Worm (Caenorhabditis elegans): Measurements from ENCODE around the gene ins-35.

ins-35 gene

ce11 chrV:20393773-20394172 lies 18.4 kb downstream of the ins-35 start, which contains the start of gene cnc-7:
Gene cnc-7 (plus strand): TSS chrV:20394073.
- TF ChIP-seq unc-62 (GFP tag; optimal IDR thresholded peaks at IDR 0.05): no peak

DNA sequence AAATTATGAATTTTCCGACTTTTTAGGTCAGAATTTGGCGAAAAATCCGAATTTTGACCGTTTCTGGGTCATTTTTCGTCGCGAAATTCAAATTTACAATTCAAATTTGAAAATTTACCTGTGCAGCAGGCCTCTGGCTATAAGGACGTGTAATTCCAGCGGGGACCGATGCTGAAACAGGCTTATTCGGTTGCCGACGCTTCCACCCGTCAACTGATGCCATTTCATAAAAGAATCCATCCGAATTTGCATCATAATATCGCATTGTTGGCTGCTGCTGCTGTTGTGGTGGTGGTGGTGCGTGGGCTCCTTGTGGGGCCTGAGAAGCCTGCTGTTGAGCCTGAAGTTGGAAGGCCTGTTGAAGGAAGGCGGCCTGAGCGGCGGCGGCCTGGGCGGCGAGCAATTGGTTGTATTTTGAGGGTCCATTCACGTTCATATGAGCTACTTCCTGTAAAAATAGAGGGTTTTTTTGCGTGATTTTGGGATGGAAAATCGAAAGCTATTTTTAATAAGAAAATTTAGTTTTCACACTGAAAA lies 24.3 kb downstream of the ins-35 start:
- TF ChIP-seq unc-62 (GFP tag; optimal IDR thresholded peaks at IDR 0.05): no peak

DNA sequence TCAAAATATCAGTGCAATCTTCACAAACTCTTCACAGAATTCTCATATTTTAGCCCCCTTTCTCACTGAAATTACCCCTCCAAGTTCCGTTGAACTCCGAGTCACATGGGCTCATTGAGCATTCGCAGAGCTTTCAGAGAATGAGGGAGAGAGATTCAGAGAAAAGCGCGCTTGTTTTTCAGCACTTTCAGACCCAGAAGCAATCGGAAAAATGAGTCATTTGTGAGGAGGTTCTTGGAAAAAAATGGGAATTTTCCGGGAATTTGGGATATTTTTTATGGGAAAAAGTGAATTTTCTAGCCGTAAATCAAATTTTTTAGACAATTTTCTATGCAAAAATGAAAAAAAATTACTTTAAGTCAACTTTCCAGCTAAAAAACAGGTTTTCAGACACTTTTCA lies 27.5 kb downstream of the ins-35 start:
- no peak for TF ChIP-seq unc-62 (GFP tag; optimal IDR thresholded peaks at IDR 0.05)

DNA sequence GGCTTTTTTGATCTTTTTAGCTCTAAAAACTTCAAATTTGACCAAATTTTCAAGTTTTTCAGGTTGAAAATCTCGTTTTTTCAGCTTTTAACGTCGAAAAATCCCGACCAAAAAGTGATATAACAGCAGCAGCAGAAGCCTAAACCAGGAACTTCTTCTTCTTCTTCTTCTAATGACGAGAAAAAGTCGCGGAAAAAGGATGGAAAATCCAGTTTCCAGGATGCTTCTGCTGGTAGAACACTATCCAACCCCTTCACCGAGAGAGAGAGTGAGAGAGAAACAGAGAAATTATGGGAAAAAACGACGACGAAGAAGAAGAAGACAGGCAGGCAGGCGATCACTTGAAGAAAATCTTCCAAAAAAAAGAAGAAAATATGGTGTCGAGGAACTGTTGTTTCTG lies 31.5 kb downstream of the ins-35 start:
- no peak for TF ChIP-seq unc-62 (GFP tag; optimal IDR thresholded peaks at IDR 0.05)

DNA sequence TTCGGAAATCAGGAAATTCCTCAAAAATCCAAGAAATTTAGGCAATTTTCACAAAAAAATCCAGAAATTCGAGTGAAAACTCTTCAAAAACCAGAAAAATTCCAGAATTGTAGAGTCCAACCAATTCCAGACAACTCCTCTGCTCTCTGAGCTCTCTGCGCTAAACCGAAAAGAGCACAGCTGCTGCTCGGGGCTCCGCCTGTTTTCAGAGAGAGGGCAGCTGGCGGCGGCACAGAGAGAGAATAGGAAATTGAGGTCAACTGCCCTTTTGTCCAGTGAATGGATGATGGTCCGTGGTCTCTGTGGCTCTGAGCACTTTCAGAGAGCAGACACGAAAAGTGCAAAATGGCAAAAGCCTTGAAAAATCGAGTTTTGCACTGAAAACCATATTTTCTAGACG lies 33.7 kb downstream of the ins-35 start:
- no peak for TF ChIP-seq unc-62 (GFP tag; optimal IDR thresholded peaks at IDR 0.05)

DNA sequence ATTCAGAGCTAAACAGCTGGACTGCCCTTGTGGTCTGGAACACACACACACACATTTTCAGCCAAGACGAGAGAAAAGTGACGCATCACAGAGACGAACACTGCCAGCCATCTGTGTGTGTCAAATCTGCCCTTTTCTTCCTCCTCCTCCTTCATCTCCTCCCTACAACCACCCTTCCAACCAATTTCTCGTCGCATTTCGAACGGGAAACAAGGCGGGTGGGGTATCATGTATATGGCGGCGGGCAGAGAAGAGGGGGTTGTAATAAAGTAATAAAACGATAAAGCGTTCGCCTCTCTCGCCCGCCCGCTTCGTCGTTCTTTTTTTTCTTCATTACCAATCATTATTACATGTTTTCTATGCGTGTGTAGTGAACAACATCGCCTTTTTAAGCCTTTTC lies 34.9 kb downstream of the ins-35 start:
- TF ChIP-seq unc-62 (GFP tag; optimal IDR thresholded peaks at IDR 0.05): no peak

ce11 chrV:20411659-20412058 lies 36.3 kb downstream of the ins-35 start, which contains the start of gene F53H2.3:
Gene F53H2.3 (minus strand): TSS chrV:20411759.
- no peak for TF ChIP-seq unc-62 (GFP tag; optimal IDR thresholded peaks at IDR 0.05)

DNA sequence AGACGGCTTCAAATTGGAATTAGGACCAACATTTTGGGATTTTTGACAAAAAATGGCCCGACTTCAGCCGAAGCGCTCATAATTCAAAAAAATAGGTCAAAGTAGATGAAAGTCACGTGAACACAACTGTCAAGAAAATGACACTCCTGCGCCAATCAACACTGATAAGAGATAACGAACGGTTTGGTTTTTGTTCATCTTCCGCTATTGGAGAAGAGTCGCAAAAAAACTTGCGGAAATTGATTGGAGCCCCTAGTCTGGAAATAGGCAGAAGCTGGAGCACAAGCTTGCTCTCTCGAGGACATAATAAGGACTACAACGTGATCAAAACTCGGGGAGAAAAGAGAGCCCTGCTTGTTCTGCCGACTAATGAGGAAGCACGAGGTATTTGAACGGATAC lies 36.9 kb downstream of the ins-35 start:
- TF ChIP-seq unc-62 (GFP tag; optimal IDR thresholded peaks at IDR 0.05): no peak

- TF ChIP-seq unc-62 (GFP tag; optimal IDR thresholded peaks at IDR 0.05): no peak
Measured at ce11 chrV:20413426-20413825, 38.1 kb downstream of the ins-35 start.

ce11 chrV:20413936-20414335 lies 38.6 kb downstream of the ins-35 start:
- no peak for TF ChIP-seq unc-62 (GFP tag; optimal IDR thresholded peaks at IDR 0.05)

- no peak for TF ChIP-seq unc-62 (GFP tag; optimal IDR thresholded peaks at IDR 0.05)
Measured at ce11 chrV:20415415-20415814, 40.1 kb downstream of the ins-35 start.

ce11 chrV:20416335-20416734 lies 41.0 kb downstream of the ins-35 start:
- no peak for TF ChIP-seq unc-62 (GFP tag; optimal IDR thresholded peaks at IDR 0.05)

DNA sequence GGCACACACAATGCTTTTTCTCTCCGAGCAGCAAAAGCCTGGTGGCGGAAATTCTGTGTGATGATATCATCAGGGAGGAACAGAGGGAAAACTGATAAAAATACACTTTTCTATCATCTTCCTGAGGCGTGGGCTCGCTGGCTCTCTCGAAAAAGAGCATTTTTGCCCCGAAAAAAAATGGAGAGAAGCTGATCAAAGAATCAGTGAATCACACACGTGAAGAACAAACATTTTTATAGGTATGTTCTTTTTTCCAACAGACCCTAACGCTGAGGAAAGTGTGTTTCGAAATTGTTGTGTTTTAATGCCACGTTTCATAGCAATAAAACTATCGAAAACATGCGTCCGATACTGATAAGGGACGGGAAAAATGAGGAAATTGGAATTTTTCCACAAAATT lies 41.5 kb downstream of the ins-35 start:
- no peak for TF ChIP-seq unc-62 (GFP tag; optimal IDR thresholded peaks at IDR 0.05)

ce11 chrV:20417809-20418208 lies 42.5 kb downstream of the ins-35 start:
- no peak for TF ChIP-seq unc-62 (GFP tag; optimal IDR thresholded peaks at IDR 0.05)

ce11 chrV:20418768-20419167 lies 43.4 kb downstream of the ins-35 start:
- no peak for TF ChIP-seq unc-62 (GFP tag; optimal IDR thresholded peaks at IDR 0.05)

ce11 chrV:20419643-20420042 lies 44.3 kb downstream of the ins-35 start:
- no peak for TF ChIP-seq unc-62 (GFP tag; optimal IDR thresholded peaks at IDR 0.05)

ce11 chrV:20422738-20423137 lies 47.4 kb downstream of the ins-35 start:
- no peak for TF ChIP-seq unc-62 (GFP tag; optimal IDR thresholded peaks at IDR 0.05)

- no peak for TF ChIP-seq unc-62 (GFP tag; optimal IDR thresholded peaks at IDR 0.05)
Measured at ce11 chrV:20423428-20423827, 48.1 kb downstream of the ins-35 start.
